Fruit fly (Drosophila melanogaster) whole organism, embryonic: ENCODE measurements around the gene CG42489.

ENCODE experiments used
- Adf1 ChIP-seq: fragments of 200-800 bp; sonication (Bioruptor generic); IDR thresholded peaks from 2 replicates; pipeline ENCODE4 v1.3.6; 2022; ENCODE audit warnings: missing biosample characterization, missing genetic modification characterization
- Atf-2 ChIP-seq: fragments of 200-800 bp; sonication (Bioruptor generic); optimal IDR thresholded peaks from 2 replicates; lab custom pipeline; 2016; ENCODE audit warnings: missing biosample characterization, missing genetic modification characterization
- B-H1 ChIP-seq: fragments of 200-800 bp; sonication (Bioruptor generic); IDR thresholded peaks from 3 replicates; pipeline ENCODE4 v1.3.6; 2022; ENCODE audit warnings: missing biosample characterization, missing genetic modification characterization
- BtbVII ChIP-seq: fragments of 200-800 bp; sonication (Bioruptor generic); optimal IDR thresholded peaks from 3 replicates; lab custom pipeline; 2017; ENCODE audit warnings: missing biosample characterization, mild to moderate bottlenecking, missing genetic modification characterization
- CG10565 ChIP-seq: fragments of 200-800 bp; sonication (Bioruptor generic); optimal IDR thresholded peaks from 3 replicates; lab custom pipeline; 2016; ENCODE audit warnings: missing biosample characterization, mild to moderate bottlenecking, missing genetic modification characterization
- CG11696 ChIP-seq: fragments of 200-800 bp; sonication (Bioruptor generic); IDR thresholded peaks from 2 replicates; pipeline ENCODE4 v1.3.6; 2022; ENCODE audit warnings: missing biosample characterization, missing genetic modification characterization
- CG11723 ChIP-seq: fragments of 200-800 bp; sonication (Bioruptor generic); optimal IDR thresholded peaks from 2 replicates; lab custom pipeline; 2017; ENCODE audit warnings: missing biosample characterization, mild to moderate bottlenecking, missing genetic modification characterization
- CG12219 ChIP-seq: fragments of 200-800 bp; sonication (Bioruptor generic); optimal IDR thresholded peaks from 3 replicates; lab custom pipeline; 2018; ENCODE audit warnings: missing biosample characterization, mild to moderate bottlenecking, missing genetic modification characterization
- CG13894 ChIP-seq: fragments of 200-800 bp; sonication (Bioruptor generic); optimal IDR thresholded peaks from 3 replicates; lab custom pipeline; 2018; ENCODE audit warnings: missing biosample characterization, mild to moderate bottlenecking, missing genetic modification characterization, moderate library complexity
- CG14050 ChIP-seq: fragments of 200-800 bp; sonication (Bioruptor generic); IDR thresholded peaks from 3 replicates; pipeline ENCODE4 v1.3.6; 2022; ENCODE audit warnings: missing biosample characterization, missing genetic modification characterization
- CG14860 ChIP-seq: fragments of 200-800 bp; sonication (Bioruptor generic); IDR thresholded peaks from 3 replicates; pipeline ENCODE4 v1.3.6; 2022; ENCODE audit warnings: missing biosample characterization, missing genetic modification characterization; ENCODE audit not compliant: partially characterized antibody
- CG16863 ChIP-seq: fragments of 200-800 bp; sonication (Bioruptor generic); optimal IDR thresholded peaks from 3 replicates; lab custom pipeline; 2016; ENCODE audit warnings: missing biosample characterization, missing genetic modification characterization
- CG17186 ChIP-seq: fragments of 200-800 bp; sonication (Bioruptor generic); optimal IDR thresholded peaks from 3 replicates; lab custom pipeline; 2017; ENCODE audit warnings: missing biosample characterization, missing genetic modification reagents, missing genetic modification characterization
- CG2129 ChIP-seq: fragments of 200-800 bp; sonication (Bioruptor generic); IDR thresholded peaks from 2 replicates; pipeline ENCODE4 v1.3.6; 2022; ENCODE audit warnings: missing biosample characterization, missing genetic modification characterization; ENCODE audit not compliant: partially characterized antibody
- CG32772 ChIP-seq: fragments of 200-800 bp; sonication (Bioruptor generic); IDR thresholded peaks from 2 replicates; pipeline ENCODE4 v1.3.6; 2022; ENCODE audit warnings: missing biosample characterization, missing genetic modification characterization
- CG33213 ChIP-seq: fragments of 200-800 bp; sonication (Bioruptor generic); optimal IDR thresholded peaks from 3 replicates; lab custom pipeline; 2016; ENCODE audit warnings: missing biosample characterization, missing genetic modification characterization
- CG34376 ChIP-seq: fragments of 200-800 bp; sonication (Bioruptor generic); optimal IDR thresholded peaks from 2 replicates; lab custom pipeline; 2018; ENCODE audit warnings: missing biosample characterization, mild to moderate bottlenecking, missing genetic modification characterization
- CG7271 ChIP-seq: fragments of 200-800 bp; sonication (Bioruptor generic); optimal IDR thresholded peaks from 2 replicates; lab custom pipeline; 2018; ENCODE audit warnings: missing biosample characterization, mild to moderate bottlenecking, missing genetic modification characterization, moderate library complexity
- CG7372 ChIP-seq: fragments of 200-800 bp; sonication (Bioruptor generic); IDR thresholded peaks from 2 replicates; pipeline ENCODE4 v1.3.6; 2022; ENCODE audit warnings: missing biosample characterization, missing genetic modification characterization
- CG7745 ChIP-seq: fragments of 200-800 bp; sonication (Bioruptor generic); optimal IDR thresholded peaks from 2 replicates; lab custom pipeline; 2018; ENCODE audit warnings: missing biosample characterization, mild to moderate bottlenecking, missing genetic modification characterization, moderate library complexity
- CG8089 ChIP-seq: fragments of 200-800 bp; sonication (Bioruptor generic); optimal IDR thresholded peaks from 3 replicates; lab custom pipeline; 2016; ENCODE audit warnings: missing biosample characterization, missing genetic modification characterization
- CG8359 ChIP-seq: fragments of 200-800 bp; sonication (Bioruptor generic); optimal IDR thresholded peaks from 2 replicates; lab custom pipeline; 2017; ENCODE audit warnings: missing biosample characterization, mild to moderate bottlenecking, missing genetic modification characterization, borderline replicate concordance
- CG9797 ChIP-seq: fragments of 200-800 bp; sonication (Bioruptor generic); optimal IDR thresholded peaks from 3 replicates; lab custom pipeline; 2018; ENCODE audit warnings: missing biosample characterization, mild to moderate bottlenecking, missing genetic modification characterization
- HHEX ChIP-seq: fragments of 200-800 bp; sonication (Bioruptor generic); optimal IDR thresholded peaks from 3 replicates; lab custom pipeline; 2017; ENCODE audit warnings: missing biosample characterization, mild to moderate bottlenecking, missing genetic modification characterization, missing genetic modification reagents
- Max ChIP-seq: fragments of 200-800 bp; sonication (Bioruptor generic); optimal IDR thresholded peaks from 2 replicates; lab custom pipeline; 2016; ENCODE audit warnings: missing biosample characterization, mild to moderate bottlenecking, missing genetic modification characterization
- Mrtf ChIP-seq: fragments of 200-800 bp; sonication (Bioruptor generic); IDR thresholded peaks from 3 replicates; pipeline ENCODE4 v1.3.6; 2022; ENCODE audit warnings: missing biosample characterization, missing genetic modification characterization
- Optix ChIP-seq: fragments of 200-800 bp; sonication (Bioruptor generic); IDR thresholded peaks from 3 replicates; pipeline ENCODE4 v1.3.6; 2022; ENCODE audit warnings: missing biosample characterization, missing genetic modification characterization
- Rx ChIP-seq: fragments of 200-800 bp; sonication (Bioruptor generic); IDR thresholded peaks from 2 replicates; pipeline ENCODE4 v1.3.6; 2022; ENCODE audit warnings: missing biosample characterization, missing genetic modification characterization
- Sin3A ChIP-seq: fragments of >200 bp; optimal IDR thresholded peaks from 2 replicates; lab custom pipeline; 2018
- Sox102F ChIP-seq: fragments of 200-800 bp; sonication (Bioruptor generic); optimal IDR thresholded peaks from 2 replicates; lab custom pipeline; 2018; ENCODE audit warnings: missing biosample characterization, mild to moderate bottlenecking, missing genetic modification characterization, moderate library complexity
- TFAM ChIP-seq: fragments of 200-800 bp; sonication (Bioruptor generic); optimal IDR thresholded peaks from 2 replicates; lab custom pipeline; 2017; ENCODE audit warnings: missing biosample characterization, missing genetic modification characterization, inconsistent platforms
- ato ChIP-seq: fragments of 200-800 bp; sonication (Bioruptor generic); IDR thresholded peaks from 2 replicates; pipeline ENCODE4 v1.3.6; 2022; ENCODE audit warnings: missing biosample characterization, missing genetic modification characterization; ENCODE audit not compliant: partially characterized antibody
- az2 ChIP-seq: fragments of 200-800 bp; sonication (Bioruptor generic); optimal IDR thresholded peaks from 3 replicates; lab custom pipeline; 2016; ENCODE audit warnings: missing biosample characterization, missing genetic modification characterization
- ems ChIP-seq: fragments of 200-800 bp; sonication (Bioruptor generic); optimal IDR thresholded peaks from 3 replicates; lab custom pipeline; 2016; ENCODE audit warnings: missing biosample characterization, missing genetic modification characterization
- gem ChIP-seq: fragments of 200-800 bp; sonication (Bioruptor generic); optimal IDR thresholded peaks from 2 replicates; lab custom pipeline; 2019; ENCODE audit warnings: missing biosample characterization, mild to moderate bottlenecking, missing genetic modification characterization, moderate library complexity
- hbn ChIP-seq: fragments of 200-800 bp; sonication (Bioruptor generic); IDR thresholded peaks from 2 replicates; pipeline ENCODE4 v1.3.6; 2022; ENCODE audit warnings: missing biosample characterization, missing genetic modification characterization; ENCODE audit not compliant: partially characterized antibody
- ind ChIP-seq: fragments of 200-800 bp; sonication (Bioruptor generic); optimal IDR thresholded peaks from 3 replicates; lab custom pipeline; 2016; ENCODE audit warnings: missing biosample characterization, missing genetic modification characterization
- odd ChIP-seq: fragments of 200-800 bp; sonication (Bioruptor generic); optimal IDR thresholded peaks from 2 replicates; lab custom pipeline; 2017; ENCODE audit warnings: missing biosample characterization, mild to moderate bottlenecking, missing genetic modification characterization
- onecut ChIP-seq: fragments of 200-800 bp; sonication (Bioruptor generic); IDR thresholded peaks from 2 replicates; pipeline ENCODE4 v1.3.6; 2022; ENCODE audit warnings: missing biosample characterization, missing genetic modification characterization
- peb ChIP-seq: fragments of 200-800 bp; sonication (Bioruptor generic); IDR thresholded peaks from 2 replicates; pipeline ENCODE4 v1.3.6; 2022; ENCODE audit warnings: missing biosample characterization, missing genetic modification characterization
- sens-2 ChIP-seq: fragments of 200-800 bp; sonication (Bioruptor generic); IDR thresholded peaks from 2 replicates; pipeline ENCODE4 v1.3.6; 2022; ENCODE audit warnings: missing biosample characterization, missing genetic modification characterization
- slou ChIP-seq: fragments of 200-800 bp; sonication (Bioruptor generic); optimal IDR thresholded peaks from 3 replicates; lab custom pipeline; 2016; ENCODE audit warnings: missing biosample characterization, missing genetic modification characterization
- sr ChIP-seq: fragments of 200-800 bp; sonication (Bioruptor generic); IDR thresholded peaks from 3 replicates; pipeline ENCODE4 v1.3.6; 2022; ENCODE audit warnings: missing biosample characterization, missing genetic modification characterization
- stc ChIP-seq: fragments of 200-800 bp; sonication (Bioruptor generic); IDR thresholded peaks from 2 replicates; pipeline ENCODE4 v1.3.6; 2022; ENCODE audit warnings: missing biosample characterization, missing genetic modification characterization
- tap ChIP-seq: fragments of 200-800 bp; optimal IDR thresholded peaks from 3 replicates; lab custom pipeline; 2019; ENCODE audit warnings: missing biosample characterization, mild to moderate bottlenecking, missing genetic modification characterization, moderate library complexity
- unc-4 ChIP-seq: fragments of 200-800 bp; sonication (Bioruptor generic); IDR thresholded peaks from 2 replicates; pipeline ENCODE4 v1.3.6; 2022; ENCODE audit warnings: missing biosample characterization, missing genetic modification characterization; ENCODE audit not compliant: partially characterized antibody
- usp ChIP-seq: fragments of >200 bp; optimal IDR thresholded peaks from 2 replicates; lab custom pipeline; 2017; ENCODE audit warnings: missing biosample characterization, missing genetic modification characterization
- vvl ChIP-seq: fragments of 200-800 bp; sonication (Bioruptor generic); IDR thresholded peaks from 2 replicates; pipeline ENCODE4 v1.3.6; 2022; ENCODE audit warnings: missing biosample characterization, missing genetic modification characterization
- z ChIP-seq: fragments of 200-800 bp; sonication (Bioruptor generic); IDR thresholded peaks from 3 replicates; pipeline ENCODE4 v1.3.6; 2022; ENCODE audit warnings: missing biosample characterization, missing genetic modification characterization
- zen ChIP-seq: fragments of 200-800 bp; sonication (Bioruptor generic); optimal IDR thresholded peaks from 3 replicates; lab custom pipeline; 2018; ENCODE audit warnings: missing biosample characterization, mild to moderate bottlenecking, missing genetic modification characterization, moderate library complexity
- zfh2 ChIP-seq: fragments of 200-800 bp; sonication (Bioruptor generic); optimal IDR thresholded peaks from 2 replicates; lab custom pipeline; 2016; ENCODE audit warnings: missing biosample characterization, missing genetic modification characterization

The CG42489 gene

dm6 chr3R:8676560-8677000, 22.0 kb upstream of the CG42489 start, which contains the start of the genes Unc50, CG11755 and CG8043 (continued):
- TF ChIP-seq CG16863 (GFP tag; lab: Kevin White, UChicago) (peak; percentile 44), CG8089 (GFP tag; lab: Kevin White, UChicago) (peak; percentile 47), z (GFP tag; lab: Robert Waterston, UW) (no peak), zfh2 (peak; percentile 72), CG7745 (tag; lab: Kevin White, UChicago) (no peak), CG11723 (GFP tag; lab: Kevin White, UChicago) (peak; percentile 49), unc-4 (GFP tag; lab: Robert Waterston, UW) (peak; percentile 98), CG11696 (GFP tag; lab: Robert Waterston, UW) (no peak), Adf1 (peak; percentile 73), CG14860 (GFP tag; lab: Robert Waterston, UW) (peak; percentile 97), TFAM (no peak), B-H1 (peak; percentile 44; the same call in 2 of the 3 replicates), CG7372 (GFP tag; lab: Robert Waterston, UW) (peak; percentile 59), odd (GFP tag; lab: Kevin White, UChicago) (peak; percentile 47), CG32772 (GFP tag; lab: Robert Waterston, UW) (peak; percentile 64), CG8359 (GFP tag; lab: Kevin White, UChicago) (no peak), Mrtf (GFP tag; lab: Robert Waterston, UW) (peak; percentile 66; the same call in 2 of the 3 replicates), Max (GFP tag; lab: Kevin White, UChicago) (peak; percentile 77), CG2129 (GFP tag; lab: Robert Waterston, UW) (peak; percentile 99), onecut (GFP tag; lab: Robert Waterston, UW) (peak; percentile 58), Rx (peak; percentile 46; the same call in 1 of the 2 replicates), ind (GFP tag; lab: Kevin White, UChicago) (peak; percentile 83), az2 (GFP tag; lab: Kevin White, UChicago) (peak; percentile 79), CG17186 (peak; percentile 75), tap (tag; lab: Kevin White, UChicago) (peak; percentile 68), CG10565 (GFP tag; lab: Kevin White, UChicago) (no peak), Atf-2 (GFP tag; lab: Kevin White, UChicago) (peak; percentile 53), ato (GFP tag; lab: Robert Waterston, UW) (peak; percentile 74; the same call in 1 of the 2 replicates), CG7271 (tag; lab: Kevin White, UChicago) (peak; percentile 30), gem (tag; lab: Kevin White, UChicago) (peak; percentile 87), CG9797 (peak; percentile 84), CG13894 (tag; lab: Kevin White, UChicago) (no peak), Sin3A (lab: Kevin White, UChicago) (peak; percentile 88), ems (GFP tag; lab: Kevin White, UChicago) (peak; percentile 47), CG14050 (peak; percentile 25; the same call in 1 of the 3 replicates), CG34376 (GFP tag; lab: Kevin White, UChicago) (peak; percentile 79), vvl (GFP tag; lab: Robert Waterston, UW) (peak; percentile 81), sens-2 (GFP tag; lab: Robert Waterston, UW) (no peak), CG33213 (GFP tag; lab: Kevin White, UChicago) (peak; percentile 59), stc (GFP tag; lab: Robert Waterston, UW) (no peak), hbn (GFP tag; lab: Robert Waterston, UW) (peak; percentile 99), CG12219 (peak; percentile 35), usp (GFP tag; lab: Kevin White, UChicago) (no peak), zen (tag; lab: Kevin White, UChicago) (peak; percentile 83), Sox102F (GFP tag; lab: Kevin White, UChicago) (peak; percentile 67), HHEX (GFP tag; lab: Kevin White, UChicago) (peak; percentile 56), slou (peak; percentile 78), peb (GFP tag; lab: Robert Waterston, UW) (peak; percentile 50), BtbVII (GFP tag; lab: Kevin White, UChicago) (no peak), Optix (GFP tag; lab: Robert Waterston, UW) (peak; percentile 45; the same call in 1 of the 3 replicates), sr (GFP tag; lab: Robert Waterston, UW) (no peak)
